Fruit fly (Drosophila melanogaster) whole organism, pupa: ENCODE results near the gene CARPB.

Experiments
- CG32121 ChIP-seq: fragments of 200-800 bp; sonication (Bioruptor generic); IDR thresholded peaks from 2 replicates; pipeline ENCODE4 v1.3.6; 2022; ENCODE audit warnings: missing biosample characterization, missing genetic modification characterization
- rn ChIP-seq: fragments of 200-800 bp; sonication (Bioruptor generic); IDR thresholded peaks from 2 replicates; pipeline ENCODE4 v1.3.6; 2022; ENCODE audit warnings: missing biosample characterization, missing genetic modification characterization

- no peak for TF ChIP-seq CG32121 (GFP tag; lab: Robert Waterston, UW)
- no peak for TF ChIP-seq rn
Measured at dm6 chrX:9829896-9830295, 46.9 kb downstream of the CARPB start.
